Worm (Caenorhabditis elegans) whole organism, early embryonic: ENCODE measurements around the gene R04B3.2.
A peak's percentile ranks its signal among the peaks of the same experiment; 100 is the strongest.

Experiments
- B0310.2 ChIP-seq: sonication (generic microtip); optimal IDR thresholded peaks from 2 replicates; lab custom pipeline; 2016; ENCODE audit warnings: mild to moderate bottlenecking, missing genetic modification characterization, missing compliant biosample characterization
- F13C5.2 ChIP-seq: sonication (generic microtip); optimal IDR thresholded peaks from 2 replicates; lab custom pipeline; 2017; ENCODE audit warnings: mild to moderate bottlenecking, missing genetic modification characterization, inconsistent platforms, missing compliant biosample characterization
- aly-1 ChIP-seq: sonication (generic microtip); optimal IDR thresholded peaks from 2 replicates; lab custom pipeline; 2016; ENCODE audit warnings: missing genetic modification characterization, missing compliant biosample characterization
- ama-1 ChIP-seq: fragments of 150-350 bp; optimal IDR thresholded peaks from 2 replicates; lab custom pipeline; 2014
- ceh-13 ChIP-seq: fragments of 200-800 bp; sonication (Bioruptor generic); optimal IDR thresholded peaks from 2 replicates; lab custom pipeline; 2018; ENCODE audit warnings: mild to moderate bottlenecking, missing genetic modification characterization, missing compliant biosample characterization
- ceh-36 ChIP-seq: sonication (generic microtip); optimal IDR thresholded peaks from 2 replicates; lab custom pipeline; 2016; ENCODE audit warnings: missing genetic modification characterization, inconsistent platforms, missing compliant biosample characterization
- ets-7 ChIP-seq: sonication (generic microtip); optimal IDR thresholded peaks from 2 replicates; lab custom pipeline; 2016; ENCODE audit warnings: missing genotype, missing genetic modification characterization, missing compliant biosample characterization
- flt-1 ChIP-seq: fragments of 200-800 bp; sonication (Bioruptor generic); IDR thresholded peaks from 2 replicates; pipeline ENCODE4 v1.3.6; 2022; ENCODE audit warnings: missing genetic modification characterization, missing compliant biosample characterization
- hmbx-1 ChIP-seq: sonication (generic microtip); optimal IDR thresholded peaks from 2 replicates; lab custom pipeline; 2016; ENCODE audit warnings: mild to moderate bottlenecking, missing genetic modification characterization, missing compliant biosample characterization
- hmg-4 ChIP-seq: fragments of 200-800 bp; sonication (Bioruptor generic); optimal IDR thresholded peaks from 2 replicates; lab custom pipeline; 2018; ENCODE audit warnings: mild to moderate bottlenecking, missing genetic modification characterization, missing compliant biosample characterization
- hnd-1 ChIP-seq: sonication (generic microtip); optimal IDR thresholded peaks from 2 replicates; lab custom pipeline; 2016; ENCODE audit warnings: missing genetic modification characterization, missing compliant biosample characterization
- pes-1 ChIP-seq: fragments of 200-800 bp; sonication (Bioruptor generic); IDR thresholded peaks from 2 replicates; pipeline ENCODE4 v1.3.6; 2022; ENCODE audit warnings: missing genetic modification reagents, missing genetic modification characterization, missing compliant biosample characterization
- scrt-1 ChIP-seq: fragments of 200-800 bp; sonication (Bioruptor generic); IDR thresholded peaks from 2 replicates; pipeline ENCODE4 v1.3.6; 2022; ENCODE audit warnings: missing genetic modification characterization, missing compliant biosample characterization
- sea-1 ChIP-seq: fragments of 200-800 bp; sonication (Bioruptor generic); conservative IDR thresholded peaks from 2 replicates; pipeline ENCODE4 v1.3.6; 2022; ENCODE audit warnings: missing genetic modification characterization, missing compliant biosample characterization
- tbx-11 ChIP-seq: fragments of 200-800 bp; sonication (Bioruptor generic); IDR thresholded peaks from 2 replicates; pipeline ENCODE4 v1.3.6; 2022; ENCODE audit warnings: missing genetic modification characterization, missing compliant biosample characterization
- tbx-37 ChIP-seq: fragments of 200-800 bp; sonication (Bioruptor generic); conservative IDR thresholded peaks from 2 replicates; pipeline ENCODE4 v1.3.6; 2022; ENCODE audit warnings: missing genetic modification reagents, missing genetic modification characterization, missing compliant biosample characterization
- tra-4 ChIP-seq: sonication (generic microtip); optimal IDR thresholded peaks from 2 replicates; lab custom pipeline; 2017; ENCODE audit warnings: missing genetic modification characterization, missing compliant biosample characterization

The R04B3.2 gene

ce11 chrX:2473618-2474017, at the start of gene R04B3.2:
R04B3.2 (minus strand) TSS chrX:2473718.
- TF ChIP-seq sea-1 (GFP tag; lab: Robert Waterston, UW) (no peak), hnd-1 (tag; lab: Kevin White, UChicago) (no peak), pes-1 (GFP tag; lab: Robert Waterston, UW) (no peak), F13C5.2 (tag; lab: Kevin White, UChicago) (no peak), aly-1 (tag; lab: Kevin White, UChicago) (no peak), tbx-37 (no peak), B0310.2 (no peak), scrt-1 (GFP tag; lab: Robert Waterston, UW) (no peak), flt-1 (GFP tag; lab: Robert Waterston, UW) (no peak), ets-7 (no peak), hmg-4 (GFP tag; lab: Kevin White, UChicago) (no peak), tra-4 (tag; lab: Kevin White, UChicago) (no peak)

ce11 chrX:2522658-2523057, 49.1 kb upstream of the R04B3.2 start:
- TF ChIP-seq tbx-11 (GFP tag; lab: Robert Waterston, UW): no peak
- no peak for TF ChIP-seq pes-1 (GFP tag; lab: Robert Waterston, UW)
- no peak for TF ChIP-seq tbx-37
- no peak for TF ChIP-seq ceh-36
- no peak for TF ChIP-seq F13C5.2 (tag; lab: Kevin White, UChicago)
- TF ChIP-seq aly-1 (tag; lab: Kevin White, UChicago): no peak
- no peak for TF ChIP-seq ets-7
- TF ChIP-seq tra-4 (tag; lab: Kevin White, UChicago): no peak
- TF ChIP-seq ceh-13 (GFP tag; lab: Kevin White, UChicago): no peak
- TF ChIP-seq scrt-1 (GFP tag; lab: Robert Waterston, UW): no peak
- no peak for TF ChIP-seq hmbx-1 (tag; lab: Kevin White, UChicago)
- no peak for TF ChIP-seq sea-1 (GFP tag; lab: Robert Waterston, UW)
- no peak for TF ChIP-seq flt-1 (GFP tag; lab: Robert Waterston, UW)

ce11 chrX:2520461-2520860, 46.9 kb upstream of the R04B3.2 start:
- TF ChIP-seq hmg-4 (GFP tag; lab: Kevin White, UChicago) (peak; percentile 32), ceh-36 (no peak)

- TF ChIP-seq aly-1 (tag; lab: Kevin White, UChicago) (no peak), ceh-13 (GFP tag; lab: Kevin White, UChicago) (no peak), hnd-1 (tag; lab: Kevin White, UChicago) (no peak), tra-4 (tag; lab: Kevin White, UChicago) (no peak), ama-1 (lab: Kevin White, UChicago) (no peak), hmg-4 (GFP tag; lab: Kevin White, UChicago) (no peak), ets-7 (no peak), tbx-11 (GFP tag; lab: Robert Waterston, UW) (no peak), pes-1 (GFP tag; lab: Robert Waterston, UW) (no peak), sea-1 (GFP tag; lab: Robert Waterston, UW) (no peak)
Observed at ce11 chrX:2516949-2517696, 43.6 kb upstream of the R04B3.2 start.

- TF ChIP-seq ceh-36 (no peak), sea-1 (GFP tag; lab: Robert Waterston, UW) (no peak), F13C5.2 (tag; lab: Kevin White, UChicago) (no peak), tra-4 (tag; lab: Kevin White, UChicago) (no peak), hmg-4 (GFP tag; lab: Kevin White, UChicago) (no peak), scrt-1 (GFP tag; lab: Robert Waterston, UW) (no peak), ets-7 (no peak), B0310.2 (no peak), flt-1 (GFP tag; lab: Robert Waterston, UW) (no peak), tbx-11 (GFP tag; lab: Robert Waterston, UW) (no peak), hmbx-1 (tag; lab: Kevin White, UChicago) (no peak), aly-1 (tag; lab: Kevin White, UChicago) (no peak)
Observed at ce11 chrX:2515224-2515623, 41.7 kb upstream of the R04B3.2 start, which contains the start of gene syg-1. syg-1 (minus strand) TSS chrX:2515324.

- TF ChIP-seq hnd-1 (tag; lab: Kevin White, UChicago) (no peak), hmg-4 (GFP tag; lab: Kevin White, UChicago) (peak; percentile 39)
Observed at ce11 chrX:2513667-2514198, 40.2 kb upstream of the R04B3.2 start.

- TF ChIP-seq aly-1 (tag; lab: Kevin White, UChicago) (no peak), tbx-11 (GFP tag; lab: Robert Waterston, UW) (no peak), ceh-36 (no peak), F13C5.2 (tag; lab: Kevin White, UChicago) (no peak), hmbx-1 (tag; lab: Kevin White, UChicago) (no peak), hmg-4 (GFP tag; lab: Kevin White, UChicago) (no peak), scrt-1 (GFP tag; lab: Robert Waterston, UW) (no peak)
Observed at ce11 chrX:2508449-2508848, 34.9 kb upstream of the R04B3.2 start, which contains the start of gene K02E10.7. K02E10.7 (minus strand) TSS chrX:2508549.

- TF ChIP-seq scrt-1 (GFP tag; lab: Robert Waterston, UW): no peak
- TF ChIP-seq flt-1 (GFP tag; lab: Robert Waterston, UW): no peak
- no peak for TF ChIP-seq tra-4 (tag; lab: Kevin White, UChicago)
- no peak for TF ChIP-seq F13C5.2 (tag; lab: Kevin White, UChicago)
Observed at ce11 chrX:2506738-2507137, 33.2 kb upstream of the R04B3.2 start.
